Fruit fly (Drosophila melanogaster) whole organism, larva: ENCODE data around the gene CG8833.

Experiments
- noc ChIP-seq: fragments of 200-800 bp; sonication (Bioruptor generic); optimal IDR thresholded peaks from 3 replicates; lab custom pipeline; 2019; ENCODE audit warnings: missing biosample characterization, mild to moderate bottlenecking, missing genetic modification characterization, moderate library complexity

CG8833 gene

DNA sequence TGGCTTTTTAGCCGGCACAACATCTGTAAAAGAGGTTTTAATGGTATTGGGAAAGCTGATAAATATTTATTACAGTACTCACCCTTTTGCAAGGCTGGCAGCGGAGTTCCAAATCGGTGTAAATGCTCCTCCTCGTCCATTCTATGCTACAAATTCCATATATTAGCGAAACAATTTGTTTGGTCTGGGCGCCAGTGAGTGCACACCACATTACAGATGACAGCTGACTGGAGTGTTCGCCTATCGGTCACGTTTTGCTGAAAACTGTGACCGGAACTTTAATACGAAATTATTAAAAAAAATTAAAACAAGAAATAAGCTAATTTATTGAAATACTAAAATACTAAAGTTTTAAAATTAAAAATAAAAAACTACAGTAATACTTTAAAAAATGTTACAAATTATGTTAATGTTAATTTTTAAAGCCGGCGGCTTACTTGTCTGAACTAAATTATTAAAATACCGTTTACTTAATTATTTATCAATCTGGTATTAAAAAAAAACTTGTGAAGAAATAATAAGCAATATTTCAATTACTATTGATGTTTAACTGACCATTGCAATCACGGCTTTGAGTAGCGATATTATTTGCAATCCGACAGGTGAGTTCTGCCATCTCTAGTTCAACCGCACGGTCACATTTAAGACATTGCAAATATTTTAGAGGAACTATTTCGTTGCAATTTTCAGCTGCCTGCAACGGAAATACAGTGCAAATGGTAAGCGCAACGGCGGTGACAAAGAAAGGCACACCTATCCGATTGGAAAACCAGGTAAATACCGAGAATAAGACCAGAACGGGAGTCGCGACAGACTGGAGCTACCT, at the start of gene CG8833, which contains the start of gene DCTN1-p150:
Gene CG8833, minus strand, starts transcription at position 232 of the 826 bp plus-strand sequence.
Gene DCTN1-p150, plus strand, starts transcription at position 619 of the 826 bp plus-strand sequence.
- no peak for TF ChIP-seq noc (tag; lab: Kevin White, UChicago)

dm6 chr3L:13973377-13974111, 44.7 kb upstream of the CG8833 start, which contains the start of the genes CG13738 and Hsc70-1:
TSS of gene CG13738 (minus strand) at chr3L:13973477.
TSS of gene Hsc70-1 (plus strand) at chr3L:13974061.
- TF ChIP-seq noc (tag; lab: Kevin White, UChicago): no peak

dm6 chr3L:13965502-13965843, 36.7 kb upstream of the CG8833 start:
- TF ChIP-seq noc (tag; lab: Kevin White, UChicago): no peak

DNA sequence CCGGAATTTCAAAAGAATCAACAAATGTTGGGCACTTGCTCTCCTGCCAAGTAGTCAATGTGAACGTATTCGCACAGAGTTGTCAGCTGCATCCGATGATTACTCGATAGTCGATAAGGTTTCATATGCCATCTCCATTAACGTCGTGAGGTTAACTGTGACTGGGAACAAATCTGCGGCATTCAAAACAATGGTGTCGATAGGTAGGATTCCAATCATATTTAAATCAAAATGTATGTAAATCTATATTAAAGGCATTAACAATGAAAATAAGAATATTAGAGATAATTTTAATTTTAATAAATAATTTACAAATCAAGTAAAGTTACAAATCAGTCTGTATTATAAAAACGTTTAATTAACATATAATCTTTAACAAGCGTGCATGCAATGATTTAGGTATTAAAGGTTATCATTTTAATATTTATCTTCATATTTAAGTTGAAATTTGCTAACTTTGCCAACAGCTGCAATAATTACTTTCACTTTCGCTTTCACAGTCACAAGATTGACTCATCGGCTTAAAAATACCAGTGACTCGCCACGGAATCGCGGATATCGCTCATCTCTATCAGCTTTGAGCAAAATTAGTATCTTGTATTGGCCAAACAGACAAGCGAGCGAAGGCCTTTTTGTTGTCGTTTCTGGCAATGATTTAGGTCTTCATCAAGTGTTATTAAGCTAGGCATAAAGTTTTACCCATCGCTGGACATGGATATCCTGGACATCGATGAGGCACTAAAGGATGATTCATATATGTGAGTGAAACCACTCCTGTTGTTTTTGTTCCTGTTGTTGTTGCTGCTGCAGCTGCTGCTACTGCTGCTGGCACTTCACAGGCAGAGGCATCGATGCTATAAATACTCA, 36.1 kb upstream of the CG8833 start, which contains the start of the genes Meics, Nxf3 and ssp2:
Gene Meics, minus strand, starts transcription at position 68 of the 867 bp plus-strand sequence.
Gene Nxf3, plus strand, starts transcription at position 569 of the 867 bp plus-strand sequence.
Gene ssp2, plus strand, starts transcription at position 569 of the 867 bp plus-strand sequence.
- TF ChIP-seq noc (tag; lab: Kevin White, UChicago): no peak

dm6 chr3L:13957789-13958188, 29.0 kb upstream of the CG8833 start:
- no peak for TF ChIP-seq noc (tag; lab: Kevin White, UChicago)

DNA sequence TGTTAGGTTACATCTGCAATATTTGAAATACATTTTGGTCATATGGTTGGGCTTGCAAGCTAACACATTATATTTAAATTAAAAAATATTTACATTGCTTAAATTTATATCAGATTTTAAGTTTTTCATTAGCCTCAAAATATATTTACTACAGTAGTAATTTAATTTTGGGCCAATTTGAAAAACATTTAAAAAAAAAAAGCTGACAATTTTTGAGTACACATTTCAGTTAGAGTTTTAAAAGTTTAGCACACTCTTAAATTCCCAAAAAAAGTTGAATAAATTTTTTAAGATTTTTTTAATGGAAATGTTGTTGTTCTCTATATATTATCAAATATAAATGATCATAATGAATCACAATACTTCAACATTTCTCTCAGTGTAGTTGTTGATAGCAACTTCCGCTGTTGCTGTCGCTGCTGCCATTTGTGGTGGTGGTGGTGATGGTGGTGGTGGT, 28.4 kb upstream of the CG8833 start:
- TF ChIP-seq noc (tag; lab: Kevin White, UChicago): peak; percentile 54

DNA sequence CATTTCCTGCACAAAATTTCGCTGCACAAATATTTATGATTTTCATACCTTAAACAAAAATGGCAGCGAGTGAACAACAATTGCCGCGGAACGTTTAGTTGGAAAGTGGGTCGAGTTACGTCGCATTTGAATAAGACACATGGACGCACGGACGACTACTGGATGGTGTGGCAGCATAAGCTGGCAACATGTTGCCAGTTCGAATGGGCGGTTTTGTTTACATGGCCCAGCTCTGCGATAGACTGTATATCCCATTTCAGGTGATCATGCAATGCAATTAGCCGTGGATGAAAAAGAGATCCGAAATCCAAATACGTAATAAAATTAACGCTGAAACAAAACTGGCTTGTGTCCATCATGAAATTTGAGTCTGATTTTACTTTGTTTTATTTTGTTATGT, 27.9 kb upstream of the CG8833 start:
- no peak for TF ChIP-seq noc (tag; lab: Kevin White, UChicago)

DNA sequence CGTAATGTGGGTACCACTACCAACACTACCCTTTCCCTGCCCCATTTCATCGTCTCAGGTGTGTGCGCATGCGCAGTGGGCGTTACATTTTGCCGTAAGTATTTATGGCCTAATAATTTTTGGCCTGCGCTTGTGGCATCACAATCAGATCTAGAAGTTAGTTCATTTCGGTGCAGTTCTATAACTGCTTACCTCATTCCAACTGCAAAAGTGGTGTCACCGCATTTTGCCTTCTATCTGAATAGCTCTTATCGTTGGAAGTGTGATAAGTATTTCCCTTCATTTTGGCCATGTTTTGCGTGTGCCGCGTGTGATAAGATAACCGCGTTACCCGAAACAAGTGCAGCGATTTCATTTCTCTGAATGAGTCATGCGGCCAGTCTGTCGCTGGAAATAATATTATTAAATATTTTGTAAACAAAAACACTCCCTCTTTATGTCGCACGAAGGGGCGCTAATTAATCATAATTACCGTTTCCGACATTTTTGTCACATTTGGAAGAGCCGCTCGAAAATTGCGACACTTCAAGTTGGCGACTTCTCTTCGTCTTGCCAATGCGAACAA, 23.8 kb upstream of the CG8833 start:
- no peak for TF ChIP-seq noc (tag; lab: Kevin White, UChicago)

- TF ChIP-seq noc (tag; lab: Kevin White, UChicago): no peak
Measured at dm6 chr3L:13951564-13951963, 22.8 kb upstream of the CG8833 start.

DNA sequence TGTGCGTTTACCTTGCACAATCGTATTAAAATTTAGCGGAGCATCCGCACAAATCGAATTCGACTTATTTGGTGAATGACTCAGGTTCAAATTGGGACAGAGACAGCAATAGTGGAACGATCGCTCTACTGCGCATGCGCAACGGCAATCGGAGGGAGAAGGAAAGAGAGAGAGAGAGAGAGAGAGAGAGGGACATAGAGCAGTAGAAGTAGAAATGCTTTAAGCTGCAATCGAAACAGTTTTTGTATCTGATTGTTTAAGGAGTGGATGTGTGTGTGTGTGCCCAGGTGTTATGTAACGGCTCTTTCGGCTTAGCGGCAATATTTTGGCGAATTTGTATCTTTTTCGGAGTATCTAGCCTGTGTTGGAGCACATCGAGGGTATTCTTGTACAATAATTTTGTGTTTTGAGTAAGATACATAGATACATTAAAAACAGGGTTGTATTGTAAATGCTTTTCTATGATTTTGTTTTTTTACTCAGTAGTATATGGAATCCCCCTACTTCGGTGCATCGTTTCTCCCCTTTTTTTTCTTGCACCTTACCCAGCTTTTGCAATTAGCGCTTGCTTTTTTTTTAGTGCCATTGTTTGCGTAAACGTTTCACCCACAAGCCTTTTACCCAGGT, 20.8 kb upstream of the CG8833 start:
- no peak for TF ChIP-seq noc (tag; lab: Kevin White, UChicago)

dm6 chr3L:13946003-13946402, 17.2 kb upstream of the CG8833 start:
- TF ChIP-seq noc (tag; lab: Kevin White, UChicago): no peak

DNA sequence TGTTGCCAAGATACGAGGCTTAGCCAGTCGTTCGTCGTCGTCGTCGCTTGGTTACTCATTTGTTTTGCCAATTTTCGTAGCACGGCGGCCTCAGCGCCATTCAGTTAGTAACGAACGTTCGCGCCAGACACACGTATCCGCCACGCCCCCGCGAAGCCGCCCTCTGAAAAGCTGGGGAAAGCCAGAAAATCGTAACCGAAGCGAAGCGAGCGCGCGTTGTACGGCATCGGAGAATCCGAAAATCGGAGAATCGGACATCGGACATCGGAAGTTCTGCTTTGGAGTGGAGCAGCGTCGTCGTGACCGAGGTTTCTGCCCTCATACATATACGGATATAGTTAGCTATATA, 10.3 kb upstream of the CG8833 start, which contains the start of gene CG32137:
Gene CG32137, plus strand, starts transcription at position 100 of the 349 bp plus-strand sequence.
- no peak for TF ChIP-seq noc (tag; lab: Kevin White, UChicago)

DNA sequence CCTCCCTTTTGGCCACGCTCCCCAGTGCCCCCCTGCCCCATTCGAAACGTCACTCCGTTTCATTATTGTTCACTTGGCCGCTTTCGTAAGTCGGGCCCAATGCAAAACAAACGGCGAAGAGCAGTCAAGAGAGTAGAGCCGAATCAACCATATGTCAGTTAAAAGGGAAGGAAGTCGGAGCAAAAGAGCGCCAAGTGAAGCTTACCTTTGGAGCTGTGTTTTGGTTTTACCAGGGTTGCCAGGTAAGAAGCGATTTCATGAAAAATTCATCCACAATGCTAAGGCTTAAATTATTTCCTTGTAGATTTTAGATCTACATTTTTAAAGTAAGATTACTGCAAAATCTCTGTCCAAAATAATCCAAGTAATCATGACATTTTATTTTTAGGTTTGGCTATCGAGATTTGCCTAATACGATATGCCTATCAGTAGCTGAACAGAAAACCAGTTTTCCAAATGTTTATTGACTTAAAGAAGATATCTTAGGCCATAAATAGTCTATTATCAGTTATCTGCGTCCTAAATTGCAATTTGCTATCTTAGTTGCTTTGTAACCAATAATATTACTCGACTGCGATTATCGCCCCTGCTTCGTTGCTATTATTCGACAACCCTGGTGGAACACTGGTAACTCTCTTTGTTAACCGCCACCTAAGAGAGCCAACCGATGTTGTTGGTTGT, 9.8 kb upstream of the CG8833 start:
- peak; percentile 92 for TF ChIP-seq noc (tag; lab: Kevin White, UChicago)

DNA sequence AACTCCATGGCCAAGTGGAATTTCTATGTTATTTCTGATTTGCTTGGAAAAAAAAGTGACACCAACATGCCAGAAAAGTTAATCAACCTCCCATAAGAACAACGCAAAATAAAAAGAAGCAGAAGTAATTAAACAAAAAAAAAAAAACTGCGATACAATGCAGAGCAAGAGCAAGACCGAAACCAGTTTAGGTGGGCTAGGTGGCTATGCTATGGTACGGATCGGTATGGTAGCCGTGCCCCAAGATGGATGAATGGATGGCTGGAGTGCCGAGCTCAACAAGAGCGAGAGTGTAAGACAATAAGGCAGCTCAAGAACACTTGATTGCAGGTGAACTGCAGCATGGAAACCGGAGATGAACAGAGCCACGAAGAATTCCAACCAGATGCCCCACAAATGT, 8.0 kb upstream of the CG8833 start:
- TF ChIP-seq noc (tag; lab: Kevin White, UChicago): no peak
